Comparison of ENCODE assay signal across 4 worm cellular contexts in the genomic region with DNA sequence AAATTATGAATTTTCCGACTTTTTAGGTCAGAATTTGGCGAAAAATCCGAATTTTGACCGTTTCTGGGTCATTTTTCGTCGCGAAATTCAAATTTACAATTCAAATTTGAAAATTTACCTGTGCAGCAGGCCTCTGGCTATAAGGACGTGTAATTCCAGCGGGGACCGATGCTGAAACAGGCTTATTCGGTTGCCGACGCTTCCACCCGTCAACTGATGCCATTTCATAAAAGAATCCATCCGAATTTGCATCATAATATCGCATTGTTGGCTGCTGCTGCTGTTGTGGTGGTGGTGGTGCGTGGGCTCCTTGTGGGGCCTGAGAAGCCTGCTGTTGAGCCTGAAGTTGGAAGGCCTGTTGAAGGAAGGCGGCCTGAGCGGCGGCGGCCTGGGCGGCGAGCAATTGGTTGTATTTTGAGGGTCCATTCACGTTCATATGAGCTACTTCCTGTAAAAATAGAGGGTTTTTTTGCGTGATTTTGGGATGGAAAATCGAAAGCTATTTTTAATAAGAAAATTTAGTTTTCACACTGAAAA.
TF ChIP-seq lines count a peak whose summit lies in the region.

No protein-coding gene starts in this region.

TF ChIP-seq in whole organism, L4 larva, 104 proteins besides CTCF, POLR2A, EP300 and RAD21:
- TF ChIP-seq set-16 (GFP tag; IDR thresholded peaks at IDR 0.05; lab: Robert Waterston, UW) (peak; percentile 77), egl-43 (GFP tag; IDR thresholded peaks at IDR 0.05; lab: Robert Waterston, UW) (0 out of 2 replicates have a peak, but pooled peaks have one; percentile 9), attf-4 (tag; optimal IDR thresholded peaks at IDR 0.05; lab: Kevin White, UChicago) (no peak), dmd-8 (GFP tag; IDR thresholded peaks at IDR 0.05; lab: Robert Waterston, UW) (no peak), F44E2.7 (GFP tag; IDR thresholded peaks at IDR 0.05; lab: Robert Waterston, UW) (0 out of 2 replicates have a peak, but pooled peaks have one; percentile 28), dmd-9 (GFP tag; IDR thresholded peaks at IDR 0.05; lab: Robert Waterston, UW) (0 out of 2 replicates have a peak, but pooled peaks have one; percentile 37), nhr-25 (tag; optimal IDR thresholded peaks at IDR 0.05; lab: Kevin White, UChicago; ENCODE audit: borderline replicate concordance, insufficient read depth) (no peak), hmg-1.1 (GFP tag; IDR thresholded peaks at IDR 0.05; lab: Robert Waterston, UW) (no peak), madf-5 (GFP tag; IDR thresholded peaks at IDR 0.05; lab: Robert Waterston, UW) (no peak), zip-11 (GFP tag; IDR thresholded peaks at IDR 0.05; lab: Robert Waterston, UW) (no peak)

TF ChIP-seq in whole organism, early embryonic, 17 proteins besides CTCF, POLR2A, EP300 and RAD21:
- TF ChIP-seq ama-1 (optimal IDR thresholded peaks at IDR 0.05; lab: Kevin White, UChicago) (peak; percentile 55), F13C5.2 (tag; optimal IDR thresholded peaks at IDR 0.05; lab: Kevin White, UChicago) (no peak)

TF ChIP-seq in whole organism, mixed stage, embryonic, 35 proteins besides CTCF, POLR2A, EP300 and RAD21:
- TF ChIP-seq nhr-2 (tag; optimal IDR thresholded peaks at IDR 0.05; lab: Kevin White, UChicago) (no peak), zip-8 (tag; optimal IDR thresholded peaks at IDR 0.05; lab: Kevin White, UChicago) (no peak), nhr-76 (tag; optimal IDR thresholded peaks at IDR 0.05; lab: Kevin White, UChicago) (no peak), nhr-28 (tag; optimal IDR thresholded peaks at IDR 0.05; lab: Kevin White, UChicago) (no peak), drap-1 (GFP tag; optimal IDR thresholded peaks at IDR 0.05; lab: Kevin White, UChicago) (peak; percentile 19), lin-13 (tag; optimal IDR thresholded peaks at IDR 0.05; lab: Kevin White, UChicago) (no peak), flh-1 (GFP tag; optimal IDR thresholded peaks at IDR 0.05; lab: Kevin White, UChicago) (no peak), nhr-12 (tag; optimal IDR thresholded peaks at IDR 0.05; lab: Kevin White, UChicago) (no peak), blmp-1 (tag; optimal IDR thresholded peaks at IDR 0.05; lab: Kevin White, UChicago) (no peak)

TF ChIP-seq in whole organism, young adult, 124 proteins besides CTCF, POLR2A, EP300 and RAD21:
- no peak for TF ChIP-seq ceh-27 (GFP tag; optimal IDR thresholded peaks at IDR 0.05; lab: Kevin White, UChicago)
- no peak for TF ChIP-seq cebp-1 (GFP tag; IDR thresholded peaks at IDR 0.05; lab: Robert Waterston, UW)
- peak; percentile 13 for TF ChIP-seq cebp-1 (tag; optimal IDR thresholded peaks at IDR 0.05; lab: Kevin White, UChicago)
- 0 out of 2 replicates have a peak, but pooled peaks have one; percentile 11 for TF ChIP-seq mcd-1 (GFP tag; IDR thresholded peaks at IDR 0.05; lab: Robert Waterston, UW)
- no peak for TF ChIP-seq F23B12.7 (tag; optimal IDR thresholded peaks at IDR 0.05; lab: Kevin White, UChicago; ENCODE audit: insufficient read depth)
- TF ChIP-seq F37B4.10 (GFP tag; IDR thresholded peaks at IDR 0.05; lab: Robert Waterston, UW): 0 out of 2 replicates have a peak, but pooled peaks have one; percentile 56
- peak; percentile 82 for TF ChIP-seq zfh-2 (GFP tag; conservative IDR thresholded peaks at IDR 0.05; lab: Robert Waterston, UW)
- peak; percentile 39; the same call in 1 of the 2 replicates for TF ChIP-seq egrh-3 (GFP tag; IDR thresholded peaks at IDR 0.05; lab: Robert Waterston, UW)
